Fruit fly (Drosophila melanogaster) whole organism, embryonic: ENCODE measurements around the gene DopEcR.

Experiments
- Blimp-1 ChIP-seq: fragments of 200-800 bp; sonication (Bioruptor generic); optimal IDR thresholded peaks from 3 replicates; lab custom pipeline; 2018; ENCODE audit warnings: missing biosample characterization, missing genetic modification characterization, mild to moderate bottlenecking, moderate library complexity, missing genetic modification reagents
- CG10209 ChIP-seq: fragments of 200-800 bp; sonication (Bioruptor generic); optimal IDR thresholded peaks from 3 replicates; lab custom pipeline; 2017; ENCODE audit warnings: missing biosample characterization, mild to moderate bottlenecking, missing genetic modification characterization, missing genetic modification reagents
- CG10274 ChIP-seq: fragments of 200-800 bp; sonication (Bioruptor generic); optimal IDR thresholded peaks from 3 replicates; lab custom pipeline; 2017; ENCODE audit warnings: missing biosample characterization, mild to moderate bottlenecking, missing genetic modification characterization
- CG10321 ChIP-seq: fragments of 200-800 bp; sonication (Bioruptor generic); IDR thresholded peaks from 2 replicates; pipeline ENCODE4 v1.3.6; 2022; ENCODE audit warnings: missing biosample characterization, missing genetic modification characterization
- CG11456 ChIP-seq: fragments of 200-800 bp; sonication (Bioruptor generic); IDR thresholded peaks from 3 replicates; pipeline ENCODE4 v1.3.6; 2022; ENCODE audit warnings: missing biosample characterization, missing genetic modification characterization
- CG11695 ChIP-seq: fragments of 200-800 bp; sonication (Bioruptor generic); IDR thresholded peaks from 3 replicates; pipeline ENCODE4 v1.3.6; 2022; ENCODE audit warnings: missing biosample characterization, missing genetic modification characterization
- CG13123 ChIP-seq: fragments of 200-800 bp; sonication (Bioruptor generic); optimal IDR thresholded peaks from 2 replicates; lab custom pipeline; 2016; ENCODE audit warnings: missing biosample characterization, missing genetic modification characterization
- CG16813 ChIP-seq: fragments of 200-800 bp; sonication (Bioruptor generic); IDR thresholded peaks from 3 replicates; pipeline ENCODE4 v1.3.6; 2022; ENCODE audit warnings: missing biosample characterization, missing genetic modification characterization; ENCODE audit not compliant: partially characterized antibody
- CG16815 ChIP-seq: fragments of 200-800 bp; sonication (Bioruptor generic); optimal IDR thresholded peaks from 3 replicates; lab custom pipeline; 2017; ENCODE audit warnings: missing biosample characterization, mild to moderate bottlenecking, missing genetic modification characterization
- CG18011 ChIP-seq: fragments of 200-800 bp; sonication (Bioruptor generic); optimal IDR thresholded peaks from 2 replicates; lab custom pipeline; 2017; ENCODE audit warnings: missing biosample characterization, missing genetic modification characterization, mild to moderate bottlenecking, moderate library complexity, missing genotype
- CG18619 ChIP-seq: fragments of 200-800 bp; sonication (Bioruptor generic); optimal IDR thresholded peaks from 3 replicates; lab custom pipeline; 2017; ENCODE audit warnings: missing biosample characterization, mild to moderate bottlenecking, missing genetic modification characterization
- CG30020 ChIP-seq: fragments of 200-800 bp; optimal IDR thresholded peaks from 2 replicates; lab custom pipeline; 2019; ENCODE audit warnings: missing biosample characterization, mild to moderate bottlenecking, missing genetic modification characterization, moderate library complexity
- CG34224 ChIP-seq: fragments of 200-800 bp; sonication (Bioruptor generic); IDR thresholded peaks from 3 replicates; pipeline ENCODE4 v1.3.6; 2022; ENCODE audit warnings: missing biosample characterization, missing genetic modification characterization; ENCODE audit not compliant: partially characterized antibody
- CG34376 ChIP-seq: fragments of 200-800 bp; sonication (Bioruptor generic); optimal IDR thresholded peaks from 2 replicates; lab custom pipeline; 2018; ENCODE audit warnings: missing biosample characterization, mild to moderate bottlenecking, missing genetic modification characterization
- CG5953 ChIP-seq: fragments of 200-800 bp; sonication (Bioruptor generic); IDR thresholded peaks from 2 replicates; pipeline ENCODE4 v1.3.6; 2022; ENCODE audit warnings: missing biosample characterization, missing genetic modification characterization
- CG6854 ChIP-seq: fragments of 200-800 bp; sonication (Bioruptor generic); optimal IDR thresholded peaks from 3 replicates; lab custom pipeline; 2017; ENCODE audit warnings: missing biosample characterization, mild to moderate bottlenecking, missing genetic modification characterization
- CG8359 ChIP-seq: fragments of 200-800 bp; sonication (Bioruptor generic); optimal IDR thresholded peaks from 2 replicates; lab custom pipeline; 2017; ENCODE audit warnings: missing biosample characterization, mild to moderate bottlenecking, missing genetic modification characterization, borderline replicate concordance
- CG9932 ChIP-seq: fragments of 200-800 bp; sonication (Bioruptor generic); IDR thresholded peaks from 2 replicates; pipeline ENCODE4 v1.3.6; 2022; ENCODE audit warnings: missing biosample characterization, missing genetic modification characterization
- D19A ChIP-seq: fragments of 200-800 bp; optimal IDR thresholded peaks from 3 replicates; lab custom pipeline; 2019; ENCODE audit warnings: missing biosample characterization, mild to moderate bottlenecking, missing genetic modification characterization, moderate library complexity
- Doc3 ChIP-seq: fragments of 200-800 bp; sonication (Bioruptor generic); IDR thresholded peaks from 3 replicates; pipeline ENCODE4 v1.3.6; 2022; ENCODE audit warnings: missing biosample characterization, missing genetic modification characterization; ENCODE audit not compliant: partially characterized antibody
- Med ChIP-seq: fragments of 200-800 bp; sonication (Bioruptor generic); peaks from one replicate; lab custom pipeline; 2016; ENCODE audit warnings: missing biosample characterization, missing genetic modification characterization, mild to moderate bottlenecking, inconsistent platforms, moderate library complexity
- Meics ChIP-seq: fragments of 200-800 bp; sonication (Bioruptor generic); optimal IDR thresholded peaks from 2 replicates; lab custom pipeline; 2017; ENCODE audit warnings: missing biosample characterization, mild to moderate bottlenecking, missing genetic modification characterization
- NC2α ChIP-seq: fragments of 200-800 bp; sonication (Bioruptor generic); optimal IDR thresholded peaks from 2 replicates; lab custom pipeline; 2016; ENCODE audit warnings: missing biosample characterization, missing genetic modification characterization
- Oli ChIP-seq: fragments of 200-800 bp; sonication (Bioruptor generic); optimal IDR thresholded peaks from 2 replicates; lab custom pipeline; 2018; ENCODE audit warnings: missing biosample characterization, mild to moderate bottlenecking, missing genetic modification characterization, moderate library complexity
- Ssrp ChIP-seq: fragments of 200-800 bp; sonication (Bioruptor generic); optimal IDR thresholded peaks from 2 replicates; lab custom pipeline; 2018; ENCODE audit warnings: missing biosample characterization, mild to moderate bottlenecking, missing genetic modification characterization, moderate library complexity
- Stat92E ChIP-seq, 3 experiments: fragments of >200 bp in 2 of 3; fragments of 200-800 bp in 1 of 3; sonication (Bioruptor generic) in 1 of 3; optimal IDR thresholded peaks; 2 replicates each; lab custom pipeline; 2017 to 2019; ENCODE audit warnings: missing biosample characterization in 3 of 3, missing genetic modification characterization in 3 of 3, mild to moderate bottlenecking in 1 of 3, moderate library complexity in 1 of 3
- Tbp ChIP-seq: fragments of >200 bp; optimal IDR thresholded peaks from 2 replicates; lab custom pipeline; 2018; ENCODE audit warnings: missing biosample characterization, missing genetic modification characterization
- Xbp1 ChIP-seq: fragments of 200-800 bp; sonication (Bioruptor generic); optimal IDR thresholded peaks from 3 replicates; lab custom pipeline; 2016; ENCODE audit warnings: missing biosample characterization, mild to moderate bottlenecking, missing genetic modification characterization
- bab2 ChIP-seq: fragments of 200-800 bp; sonication (Bioruptor generic); optimal IDR thresholded peaks from 2 replicates; lab custom pipeline; 2016; ENCODE audit warnings: missing biosample characterization, missing genetic modification characterization
- ci ChIP-seq: fragments of 200-800 bp; sonication (Bioruptor generic); IDR thresholded peaks from 3 replicates; pipeline ENCODE4 v1.3.6; 2022; ENCODE audit warnings: missing biosample characterization, missing genetic modification characterization
- crp ChIP-seq, 2 experiments: fragments of 200-800 bp; sonication (Bioruptor generic); optimal IDR thresholded peaks; 2 replicates in 1 of 2; 3 replicates in 1 of 2; lab custom pipeline; 2017; ENCODE audit warnings: missing biosample characterization in 2 of 2, missing genetic modification characterization in 2 of 2, mild to moderate bottlenecking in 1 of 2, moderate library complexity in 1 of 2
- disco-r ChIP-seq: fragments of 200-800 bp; sonication (Bioruptor generic); optimal IDR thresholded peaks from 2 replicates; lab custom pipeline; 2016; ENCODE audit warnings: missing biosample characterization, missing genetic modification characterization
- fd64A ChIP-seq: fragments of 200-800 bp; sonication (Bioruptor generic); optimal IDR thresholded peaks from 3 replicates; lab custom pipeline; 2018; ENCODE audit warnings: missing biosample characterization, mild to moderate bottlenecking, missing genetic modification characterization
- grn ChIP-seq: fragments of 200-800 bp; sonication (Bioruptor generic); optimal IDR thresholded peaks from 3 replicates; lab custom pipeline; 2017; ENCODE audit warnings: missing biosample characterization, missing genetic modification characterization
- her ChIP-seq: fragments of 200-800 bp; sonication (Bioruptor generic); optimal IDR thresholded peaks from 2 replicates; lab custom pipeline; 2016; ENCODE audit warnings: missing biosample characterization, missing genetic modification characterization
- ind ChIP-seq: fragments of 200-800 bp; sonication (Bioruptor generic); optimal IDR thresholded peaks from 3 replicates; lab custom pipeline; 2016; ENCODE audit warnings: missing biosample characterization, missing genetic modification characterization
- knrl ChIP-seq: fragments of 200-800 bp; sonication (Bioruptor generic); IDR thresholded peaks from 3 replicates; pipeline ENCODE4 v1.3.6; 2022; ENCODE audit warnings: missing biosample characterization, missing genetic modification characterization; ENCODE audit not compliant: partially characterized antibody
- lbe ChIP-seq: fragments of 200-800 bp; sonication (Bioruptor generic); optimal IDR thresholded peaks from 2 replicates; lab custom pipeline; 2016; ENCODE audit warnings: missing biosample characterization, mild to moderate bottlenecking, missing genetic modification characterization
- lola ChIP-seq, 3 experiments: fragments of >200 bp in 2 of 3; fragments of 200-800 bp in 1 of 3; sonication (Bioruptor generic) in 1 of 3; optimal IDR thresholded peaks; 2 replicates each; lab custom pipeline; 2017 to 2019; ENCODE audit warnings: missing biosample characterization in 3 of 3, missing genetic modification characterization in 3 of 3, mild to moderate bottlenecking in 1 of 3, moderate library complexity in 1 of 3
- maf-S ChIP-seq: fragments of 200-800 bp; sonication (Bioruptor generic); optimal IDR thresholded peaks from 2 replicates; lab custom pipeline; 2016; ENCODE audit warnings: missing biosample characterization, missing genetic modification characterization
- nerfin-1 ChIP-seq: fragments of 200-800 bp; sonication (Bioruptor generic); optimal IDR thresholded peaks from 3 replicates; lab custom pipeline; 2019; ENCODE audit warnings: missing biosample characterization, mild to moderate bottlenecking, missing genetic modification characterization, moderate library complexity
- onecut ChIP-seq: fragments of 200-800 bp; sonication (Bioruptor generic); IDR thresholded peaks from 2 replicates; pipeline ENCODE4 v1.3.6; 2022; ENCODE audit warnings: missing biosample characterization, missing genetic modification characterization
- pho ChIP-seq: fragments of 200-800 bp; sonication (Bioruptor generic); optimal IDR thresholded peaks from 2 replicates; lab custom pipeline; 2016; ENCODE audit warnings: missing biosample characterization, missing genetic modification characterization
- pros ChIP-seq: fragments of 200-800 bp; sonication (Bioruptor generic); optimal IDR thresholded peaks from 3 replicates; lab custom pipeline; 2019; ENCODE audit warnings: missing biosample characterization, mild to moderate bottlenecking, missing genetic modification characterization, moderate library complexity
- repo ChIP-seq: fragments of 200-800 bp; sonication (Bioruptor generic); optimal IDR thresholded peaks from 2 replicates; lab custom pipeline; 2016; ENCODE audit warnings: missing biosample characterization, missing genetic modification characterization
- ro ChIP-seq: fragments of 200-800 bp; sonication (Bioruptor generic); IDR thresholded peaks from 2 replicates; pipeline ENCODE4 v1.3.6; 2022; ENCODE audit warnings: missing biosample characterization, missing genetic modification characterization
- so ChIP-seq: fragments of 200-800 bp; sonication (Bioruptor generic); IDR thresholded peaks from 3 replicates; pipeline ENCODE4 v1.3.6; 2022; ENCODE audit warnings: missing biosample characterization, missing genetic modification characterization
- zfh2 ChIP-seq: fragments of 200-800 bp; sonication (Bioruptor generic); optimal IDR thresholded peaks from 2 replicates; lab custom pipeline; 2016; ENCODE audit warnings: missing biosample characterization, missing genetic modification characterization

The DopEcR gene

dm6 chr3L:4357705-4358131, 22.5 kb downstream of the DopEcR start (continued):
- no peak for TF ChIP-seq Tbp (GFP tag; lab: Kevin White, UChicago)
- TF ChIP-seq lbe = no peak
- TF ChIP-seq CG5953 = no peak
- no peak for TF ChIP-seq her (GFP tag; lab: Kevin White, UChicago)
- no peak for TF ChIP-seq Xbp1 (GFP tag; lab: Kevin White, UChicago)

dm6 chr3L:4356986-4357385, 23.2 kb downstream of the DopEcR start:
- no peak for TF ChIP-seq ro (GFP tag; lab: Robert Waterston, UW)
- no peak for TF ChIP-seq lbe
- no peak for TF ChIP-seq repo (GFP tag; lab: Kevin White, UChicago)
- peak; percentile 95 for TF ChIP-seq pros (GFP tag; lab: Kevin White, UChicago)
- no peak for TF ChIP-seq ind (GFP tag; lab: Kevin White, UChicago)
- peak; percentile 41 for TF ChIP-seq nerfin-1 (tag; lab: Kevin White, UChicago)
- peak; percentile 31 for TF ChIP-seq Med (GFP tag; lab: Kevin White, UChicago)
- TF ChIP-seq CG11695 = no peak
- TF ChIP-seq Doc3 = no peak
- no peak for TF ChIP-seq pho (GFP tag; lab: Kevin White, UChicago)
- no peak for TF ChIP-seq CG30020 (tag; lab: Kevin White, UChicago)
- no peak for TF ChIP-seq CG10321
- TF ChIP-seq CG10274 (GFP tag; lab: Kevin White, UChicago) = no peak
- no peak for TF ChIP-seq Meics (GFP tag; lab: Kevin White, UChicago)
- no peak for TF ChIP-seq bab2 (GFP tag; lab: Kevin White, UChicago)
- TF ChIP-seq CG8359 (GFP tag; lab: Kevin White, UChicago) = no peak
- no peak for TF ChIP-seq so (GFP tag; lab: Robert Waterston, UW)
- TF ChIP-seq onecut = peak; percentile 90
- TF ChIP-seq CG34376 = no peak
- no peak for TF ChIP-seq lola (GFP tag; optimal IDR thresholded peaks at IDR 0.05; lab: Kevin White, UChicago)
- TF ChIP-seq CG11456 (GFP tag; lab: Robert Waterston, UW) = 0 out of 3 replicates have a peak, but pooled peaks have one; percentile 53
- TF ChIP-seq CG18619 (GFP tag; lab: Kevin White, UChicago) = no peak
- TF ChIP-seq maf-S (GFP tag; lab: Kevin White, UChicago) = no peak
- TF ChIP-seq CG9932 = no peak
- TF ChIP-seq crp (GFP tag; optimal IDR thresholded peaks at IDR 0.05; lab: Kevin White, UChicago) = no peak
- TF ChIP-seq NC2α (GFP tag; lab: Kevin White, UChicago) = no peak
- TF ChIP-seq fd64A = no peak

dm6 chr3L:4354898-4355627, 25.1 kb downstream of the DopEcR start:
- TF ChIP-seq CG10209 (GFP tag; lab: Kevin White, UChicago) (peak; percentile 25), D19A (tag; lab: Kevin White, UChicago) (peak; percentile 98), Tbp (GFP tag; lab: Kevin White, UChicago) (no peak), CG18011 (GFP tag; lab: Kevin White, UChicago) (no peak), CG16815 (no peak), Ssrp (tag; lab: Kevin White, UChicago) (peak; percentile 22), CG6854 (no peak), ci (GFP tag; lab: Robert Waterston, UW) (no peak), disco-r (GFP tag; lab: Kevin White, UChicago) (no peak), Blimp-1 (peak; percentile 41), CG16813 (GFP tag; lab: Robert Waterston, UW) (no peak), grn (GFP tag; lab: Kevin White, UChicago) (peak; percentile 5), zfh2 (GFP tag; lab: Kevin White, UChicago) (no peak), Med (GFP tag; lab: Kevin White, UChicago) (peak; percentile 28), knrl (GFP tag; lab: Robert Waterston, UW) (no peak), CG13123 (GFP tag; lab: Kevin White, UChicago) (no peak), Oli (tag; lab: Kevin White, UChicago) (peak; percentile 41), CG34224 (GFP tag; lab: Robert Waterston, UW) (no peak), Stat92E (GFP tag; optimal IDR thresholded peaks at IDR 0.05; lab: Kevin White, UChicago) (no peak)
